Worm (Caenorhabditis elegans): Measurements from ENCODE around the gene coq-2.
"Not testable (repeated sequence)": the region's sequence is repeated elsewhere in the genome, so short reads cannot be mapped to it uniquely, and the experiment has no call there.

DNA sequence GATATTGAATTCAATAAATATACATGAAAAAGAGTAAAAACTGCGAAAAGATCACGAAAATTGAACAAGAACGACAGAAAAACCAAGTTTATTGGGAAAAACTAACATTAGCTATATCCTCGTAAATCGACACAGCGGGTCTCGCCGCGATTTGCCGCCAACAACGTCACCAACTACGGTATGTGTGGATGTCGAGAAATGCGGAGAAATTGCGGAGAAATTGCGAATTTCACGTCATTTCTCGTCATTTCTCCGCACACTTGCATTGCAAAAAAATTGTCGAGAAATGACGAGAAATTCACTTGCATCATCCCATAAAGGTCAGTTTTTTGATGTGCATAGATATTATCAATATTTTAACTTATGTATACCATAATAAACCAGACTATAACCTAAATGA lies 49.4 kb downstream of the coq-2 start:
- TF ChIP-seq jun-1 (tag; optimal IDR thresholded peaks at IDR 0.05); pha-4 (GFP tag; IDR thresholded peaks at IDR 0.05); pha-4 (tag; optimal IDR thresholded peaks at IDR 0.05); cey-2 (tag; optimal IDR thresholded peaks at IDR 0.05; ENCODE audit: borderline replicate concordance, insufficient read depth); Y105C5A.15 (GFP tag; IDR thresholded peaks at IDR 0.05); mes-2 (tag; optimal IDR thresholded peaks at IDR 0.05; ENCODE audit: poor library complexity, severe bottlenecking); fkh-10 (GFP tag; optimal IDR thresholded peaks at IDR 0.05): not testable (repeated sequence)

Measured in whole organism, L4 larva.